Worm (Caenorhabditis elegans) whole organism, L2 larva: ENCODE measurements around the gene rbbp-5.

Experiments
- ZK546.5 ChIP-seq: sonication (generic microtip); optimal IDR thresholded peaks from 2 replicates; lab custom pipeline; 2017; ENCODE audit warnings: missing biosample characterization, missing genetic modification characterization
- nhr-237 ChIP-seq: fragments of 150-350 bp; optimal IDR thresholded peaks from 2 replicates; lab custom pipeline; 2014; ENCODE audit warnings: missing biosample characterization, missing genetic modification characterization
- unc-62 ChIP-seq: fragments of 150-350 bp; optimal IDR thresholded peaks from 2 replicates; lab custom pipeline; 2014; ENCODE audit warnings: missing biosample characterization, missing genetic modification reagents, missing genetic modification characterization

DNA sequence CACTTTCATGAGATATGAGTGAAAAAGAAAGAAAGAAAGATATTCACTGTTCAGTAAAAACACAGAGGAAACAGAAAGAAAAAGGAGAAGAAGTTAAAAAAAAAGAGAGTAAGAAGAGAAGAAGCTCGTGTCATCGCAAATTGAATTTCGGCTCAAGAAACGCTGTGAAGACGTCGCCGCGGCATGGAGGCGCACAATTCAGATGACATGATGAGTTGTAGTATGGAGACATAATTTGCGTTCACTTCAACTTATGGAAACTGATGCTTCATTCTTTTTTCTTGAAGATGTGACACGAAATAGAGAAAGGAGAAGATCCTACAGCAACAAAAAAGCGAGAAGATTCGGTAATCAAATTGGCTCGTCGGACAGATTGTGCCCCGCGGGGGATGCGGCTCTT, 50.7 kb downstream of the rbbp-5 start:
- TF ChIP-seq ZK546.5 = no peak
- no peak for TF ChIP-seq unc-62 (GFP tag; lab: Kevin White, UChicago)
- TF ChIP-seq nhr-237 (tag; lab: Kevin White, UChicago) = no peak
